Fruit fly (Drosophila melanogaster): ENCODE results near the gene D19A.

Gene D19A

DNA sequence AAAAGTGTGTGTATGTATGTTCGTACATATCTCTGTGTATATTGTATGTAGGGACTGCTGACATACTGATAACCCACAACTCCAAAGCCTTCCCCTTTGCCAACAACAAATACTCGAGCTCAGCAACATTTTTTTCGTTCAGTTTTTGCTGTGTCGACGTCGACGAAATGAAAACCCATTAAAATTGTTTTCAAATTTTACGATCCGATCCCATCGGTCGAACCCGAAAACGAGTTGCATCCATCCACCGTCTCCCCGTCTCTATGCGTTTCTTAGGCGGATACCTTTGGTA lies 27.8 kb upstream of the D19A start:
- TF ChIP-seq CG6163 (GFP tag; IDR thresholded peaks at IDR 0.05) (no peak), svp (GFP tag) (peak; percentile 70), Hr4 (GFP tag; optimal IDR thresholded peaks at IDR 0.05) (no peak)

DNA sequence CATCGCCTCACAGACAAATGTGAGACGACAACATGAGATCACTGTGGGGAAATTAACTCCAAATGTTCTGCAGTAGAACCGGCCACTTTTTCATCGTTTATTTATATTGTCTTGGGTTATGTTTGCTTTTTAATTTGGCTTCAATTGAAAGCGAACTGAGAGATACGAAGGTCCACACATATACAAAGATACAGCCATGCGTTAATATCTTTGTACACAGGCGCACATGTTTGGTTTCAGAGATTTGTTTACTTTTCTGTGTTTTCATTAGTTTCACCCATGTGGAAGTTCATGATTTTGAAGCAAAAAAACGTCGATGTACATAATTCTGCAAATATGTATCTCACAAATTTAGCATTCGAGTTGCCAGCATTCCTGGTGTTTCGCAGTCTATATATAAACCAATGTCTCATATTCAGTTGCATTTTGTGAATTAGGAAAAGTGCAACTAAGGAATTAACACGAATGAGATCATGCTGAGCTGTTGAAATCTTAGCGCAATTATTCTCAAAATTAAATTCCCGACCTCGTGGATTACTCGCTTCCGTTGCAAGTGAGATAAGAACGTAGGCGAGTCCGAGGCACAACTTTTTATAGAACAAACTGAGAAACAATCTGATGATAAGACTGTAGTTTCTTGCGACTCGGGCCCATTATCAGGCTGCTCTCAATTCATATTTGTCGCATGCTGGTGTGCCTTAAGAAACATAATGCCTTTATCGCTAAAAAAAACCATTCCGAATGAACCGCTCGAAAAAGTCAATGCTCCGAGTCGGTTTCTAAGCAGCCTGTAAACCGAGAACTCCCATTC lies 27.3 kb upstream of the D19A start:
- TF ChIP-seq fkh (GFP tag; optimal IDR thresholded peaks at IDR 0.05), result peak; percentile 97
- TF ChIP-seq CG6163 (GFP tag; IDR thresholded peaks at IDR 0.05), result no peak

DNA sequence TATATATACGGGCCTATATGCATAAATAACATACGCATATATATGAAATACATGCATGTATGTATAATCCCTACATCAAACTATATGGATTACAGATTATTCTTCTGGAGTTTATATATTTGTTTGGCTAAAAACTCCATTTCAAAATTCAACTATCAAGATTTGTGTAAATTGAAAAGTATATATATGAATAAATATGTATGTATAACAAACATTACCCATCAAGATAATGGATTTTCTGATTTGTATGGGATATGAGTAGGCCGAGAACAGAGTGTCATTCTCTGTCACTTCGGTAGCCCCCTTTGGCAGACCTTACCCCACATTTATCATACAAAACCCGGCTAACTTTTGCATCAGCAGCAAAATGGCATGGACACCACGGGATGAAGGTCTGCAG lies 11.2 kb upstream of the D19A start, which contains the start of gene CG8219:
TSS of gene CG8219 (plus strand) at position 301 of the 400 bp plus-strand sequence.
- TF ChIP-seq svp (GFP tag) (no peak), CG11762 (GFP tag; optimal IDR thresholded peaks at IDR 0.05; ENCODE audit: insufficient read depth) (no peak), esn (GFP tag; optimal IDR thresholded peaks at IDR 0.05) (no peak), Gug (GFP tag; IDR thresholded peaks at IDR 0.05) (no peak), CG8319 (GFP tag; optimal IDR thresholded peaks at IDR 0.05) (no peak), OdsH (GFP tag; optimal IDR thresholded peaks at IDR 0.05) (no peak), Sox14 (GFP tag; optimal IDR thresholded peaks at IDR 0.05) (no peak), CG9139 (GFP tag; optimal IDR thresholded peaks at IDR 0.05) (no peak), CG11294 (GFP tag; IDR thresholded peaks at IDR 0.05) (no peak), Eip75B (GFP tag; optimal IDR thresholded peaks at IDR 0.05) (no peak), Ets96B (tag; optimal IDR thresholded peaks at IDR 0.05) (no peak), CG8632 (GFP tag; optimal IDR thresholded peaks at IDR 0.05) (no peak), dac (GFP tag; optimal IDR thresholded peaks at IDR 0.05) (no peak), CG8119 (GFP tag; IDR thresholded peaks at IDR 0.05) (no peak), CG1621 (tag; optimal IDR thresholded peaks at IDR 0.05) (no peak), Smox (GFP tag; optimal IDR thresholded peaks at IDR 0.05) (no peak), Sox102F (GFP tag; optimal IDR thresholded peaks at IDR 0.05) (no peak), Lpt (GFP tag; optimal IDR thresholded peaks at IDR 0.05) (no peak), Hr4 (GFP tag; optimal IDR thresholded peaks at IDR 0.05) (no peak)

DNA sequence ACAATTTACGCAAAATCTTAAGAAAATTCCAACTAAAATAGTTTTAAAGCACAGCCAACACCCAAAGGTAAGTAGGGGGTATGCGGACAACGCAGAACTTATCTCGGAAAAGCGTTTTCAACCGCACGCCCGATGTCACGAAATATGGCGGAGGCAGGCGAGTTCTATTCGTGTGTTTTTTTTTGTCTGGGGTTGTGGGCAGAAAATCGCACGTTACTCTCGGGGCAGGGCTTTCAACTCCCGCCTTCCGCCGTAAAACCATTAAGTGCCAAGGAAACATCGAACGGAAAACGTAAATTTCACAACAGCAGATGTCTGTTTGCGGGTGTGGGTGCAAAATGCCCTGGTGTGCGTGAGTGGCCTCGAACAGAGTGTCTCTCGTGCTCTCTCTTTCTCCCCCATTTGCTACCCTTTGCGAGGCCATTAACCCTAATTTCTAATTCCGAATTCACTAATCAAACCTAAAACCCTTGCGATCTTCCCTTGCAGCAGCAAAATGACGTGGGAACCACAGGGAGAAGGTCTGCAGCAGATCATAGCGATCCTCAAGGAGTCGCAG lies 4.7 kb upstream of the D19A start:
- TF ChIP-seq salr (GFP tag; optimal IDR thresholded peaks at IDR 0.05) (no peak), svp (GFP tag) (no peak), Sox15 (GFP tag; optimal IDR thresholded peaks at IDR 0.05) (no peak)

DNA sequence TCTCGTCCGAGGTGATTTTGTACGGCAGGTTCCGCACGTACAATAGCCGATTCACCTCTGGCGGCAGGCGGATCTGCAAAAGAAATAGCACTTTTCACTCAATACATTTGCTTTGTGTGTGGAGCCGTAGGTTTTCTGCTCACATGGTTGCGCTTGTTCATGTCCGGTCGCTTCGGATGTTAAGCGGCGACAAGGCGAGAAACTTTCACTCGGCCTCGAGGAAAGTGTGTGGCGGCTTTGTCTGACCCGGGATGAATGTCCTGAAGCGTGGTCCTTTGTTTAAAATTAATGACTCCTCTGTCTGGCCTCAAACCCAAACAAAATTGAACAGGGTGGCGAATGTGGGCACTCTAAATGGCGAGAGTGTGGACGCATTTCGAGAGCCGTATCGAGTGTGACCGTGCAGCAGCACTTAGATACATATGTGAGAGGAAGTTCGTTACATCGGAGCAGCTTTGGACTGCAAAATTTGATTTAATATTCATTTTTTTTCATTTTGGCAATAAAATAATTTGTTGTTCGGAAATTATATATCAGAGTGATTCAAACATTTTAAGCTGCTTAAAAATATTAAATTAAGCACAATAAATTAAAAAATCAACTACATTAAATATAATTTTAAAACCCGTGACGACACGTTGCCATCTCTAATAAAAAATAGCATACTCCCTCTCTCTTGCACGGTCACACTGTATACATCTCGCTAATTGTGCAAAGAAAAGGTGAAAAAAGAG lies 4.1 kb upstream of the D19A start, which contains the start of the genes Sf3b6 and Tnpo:
TSS of gene Sf3b6 (minus strand) at position 358 of the 734 bp plus-strand sequence.
TSS of gene Tnpo (plus strand) at position 659 of the 734 bp plus-strand sequence.
- peak; percentile 75 for TF ChIP-seq CG6792 (GFP tag; optimal IDR thresholded peaks at IDR 0.05)
- TF ChIP-seq Met (GFP tag; optimal IDR thresholded peaks at IDR 0.05), result peak; percentile 82
- TF ChIP-seq CG1621 (tag; optimal IDR thresholded peaks at IDR 0.05), result no peak
- TF ChIP-seq salr (GFP tag; optimal IDR thresholded peaks at IDR 0.05), result no peak
- TF ChIP-seq Smox (GFP tag; optimal IDR thresholded peaks at IDR 0.05), result no peak
- no peak for TF ChIP-seq ss (GFP tag; optimal IDR thresholded peaks at IDR 0.05)
- no peak for TF ChIP-seq CG16779 (tag; optimal IDR thresholded peaks at IDR 0.05)
- TF ChIP-seq Eip75B (GFP tag; optimal IDR thresholded peaks at IDR 0.05), result no peak
- TF ChIP-seq pdm3 (GFP tag; optimal IDR thresholded peaks at IDR 0.05), result no peak
- TF ChIP-seq OdsH (GFP tag; optimal IDR thresholded peaks at IDR 0.05), result peak; percentile 86
- no peak for TF ChIP-seq Hr38 (GFP tag; optimal IDR thresholded peaks at IDR 0.05)
- TF ChIP-seq CG6163 (GFP tag; IDR thresholded peaks at IDR 0.05), result no peak
- no peak for TF ChIP-seq Sox102F (GFP tag; optimal IDR thresholded peaks at IDR 0.05)
- no peak for TF ChIP-seq CG9139 (GFP tag; optimal IDR thresholded peaks at IDR 0.05)
- TF ChIP-seq Hr4 (GFP tag; optimal IDR thresholded peaks at IDR 0.05), result no peak
- peak; percentile 73 for TF ChIP-seq Ets96B (tag; optimal IDR thresholded peaks at IDR 0.05)
- peak; percentile 70 for TF ChIP-seq CG8632 (GFP tag; optimal IDR thresholded peaks at IDR 0.05)
- TF ChIP-seq CG10631 (GFP tag; optimal IDR thresholded peaks at IDR 0.05), result peak; percentile 87
- peak; percentile 52 for TF ChIP-seq fd59A (GFP tag; optimal IDR thresholded peaks at IDR 0.05)
- TF ChIP-seq Eip93F (GFP tag; optimal IDR thresholded peaks at IDR 0.05), result peak; percentile 23
- TF ChIP-seq fd85E (GFP tag; optimal IDR thresholded peaks at IDR 0.05), result peak; percentile 25
- TF ChIP-seq CG11762 (GFP tag; optimal IDR thresholded peaks at IDR 0.05; ENCODE audit: insufficient read depth), result peak; percentile 29
- no peak for TF ChIP-seq net (GFP tag; optimal IDR thresholded peaks at IDR 0.05)
- TF ChIP-seq fkh (GFP tag; optimal IDR thresholded peaks at IDR 0.05), result no peak
- TF ChIP-seq Blimp-1 (GFP tag; optimal IDR thresholded peaks at IDR 0.05), result no peak
- TF ChIP-seq eg (GFP tag; IDR thresholded peaks at IDR 0.05), result no peak
- peak; percentile 79 for TF ChIP-seq Sox14 (GFP tag; optimal IDR thresholded peaks at IDR 0.05)
- TF ChIP-seq Gug (GFP tag; IDR thresholded peaks at IDR 0.05), result no peak; the same call in 1 of the 2 replicates
- TF ChIP-seq spab (GFP tag; optimal IDR thresholded peaks at IDR 0.05), result no peak
- TF ChIP-seq CG6808 (GFP tag; optimal IDR thresholded peaks at IDR 0.05), result no peak

Measured in whole organism, prepupa.